Fruit fly (Drosophila melanogaster): ENCODE data around the gene CG15576.

DNA sequence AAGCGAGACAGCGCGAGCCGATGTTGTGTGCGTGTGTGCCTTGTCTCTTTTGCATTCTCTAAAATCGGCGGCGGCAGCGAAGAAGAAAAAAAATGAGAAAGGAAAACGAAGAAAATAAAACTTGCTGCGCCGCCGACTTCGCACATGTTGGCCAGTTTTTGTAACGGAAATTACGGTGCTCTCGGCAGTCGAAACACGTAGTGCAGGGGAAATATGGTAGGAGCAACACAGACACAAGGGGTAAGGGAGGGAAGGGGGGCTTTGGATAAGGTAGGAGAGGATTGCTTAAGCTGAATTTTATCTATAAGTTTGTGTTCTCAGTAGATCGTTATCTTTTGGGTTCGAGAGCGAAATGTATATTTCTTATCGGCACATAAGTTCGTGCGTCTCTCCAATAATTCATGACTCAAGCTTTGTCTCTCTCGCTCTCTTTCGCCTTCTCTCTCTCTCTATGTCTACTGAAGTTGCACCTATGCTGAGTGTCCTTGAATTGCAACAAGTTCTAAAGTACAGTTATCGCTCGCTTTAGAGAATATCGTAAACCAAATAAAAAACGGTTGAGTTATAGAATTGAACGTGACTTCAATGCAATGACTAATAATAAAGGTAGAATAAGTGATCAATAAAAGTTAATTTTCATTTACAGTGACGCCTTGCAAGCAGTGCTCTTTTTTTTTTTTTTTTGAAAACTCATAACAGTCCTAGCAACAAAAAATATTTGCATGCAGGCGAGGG lies 48.7 kb downstream of the CG15576 start:
- TF ChIP-seq Dfd (GFP tag; optimal IDR thresholded peaks at IDR 0.05) (no peak), Abd-B (GFP tag; optimal IDR thresholded peaks at IDR 0.05) (no peak), rgr (GFP tag; optimal IDR thresholded peaks at IDR 0.05) (no peak), HLH106 (tag; optimal IDR thresholded peaks at IDR 0.05) (no peak), OdsH (GFP tag; optimal IDR thresholded peaks at IDR 0.05) (no peak), Rel (GFP tag; optimal IDR thresholded peaks at IDR 0.05) (no peak), Rel (tag; optimal IDR thresholded peaks at IDR 0.05) (no peak), Dif (GFP tag; optimal IDR thresholded peaks at IDR 0.05; ENCODE audit: partially characterized antibody) (no peak), dl (GFP tag; optimal IDR thresholded peaks at IDR 0.05; ENCODE audit: insufficient read depth in 1 of 2, partially characterized antibody in 2 of 2) (no peak), fru (GFP tag; optimal IDR thresholded peaks at IDR 0.05) (no peak), usp (GFP tag; optimal IDR thresholded peaks at IDR 0.05) (no peak), lola (GFP tag; optimal IDR thresholded peaks at IDR 0.05) (no peak), ey (GFP tag; optimal IDR thresholded peaks at IDR 0.05) (no peak), psq (GFP tag; optimal IDR thresholded peaks at IDR 0.05) (peak; percentile 4), br (GFP tag; optimal IDR thresholded peaks at IDR 0.05) (no peak)

All from whole organism, wandering third instar larva.